Worm (Caenorhabditis elegans): Measurements from ENCODE around the gene lir-2.

The lir-2 gene

ce11 chrII:7666967-7667366 lies at the start of gene lir-2:
Gene lir-2 (plus strand): TSS chrII:7667267.
- TF ChIP-seq pes-1 (GFP tag; IDR thresholded peaks at IDR 0.05) (peak; percentile 8; the same call in 1 of the 2 replicates), tbx-37 (GFP tag; conservative IDR thresholded peaks at IDR 0.05) (no peak), aly-1 (tag; optimal IDR thresholded peaks at IDR 0.05) (no peak), F13C5.2 (tag; optimal IDR thresholded peaks at IDR 0.05) (peak; percentile 7)

- TF ChIP-seq tra-4 (tag; optimal IDR thresholded peaks at IDR 0.05) = no peak
- no peak for TF ChIP-seq sea-1 (GFP tag; conservative IDR thresholded peaks at IDR 0.05)
- TF ChIP-seq ceh-36 (tag; optimal IDR thresholded peaks at IDR 0.05) = no peak
- TF ChIP-seq ceh-13 (GFP tag; optimal IDR thresholded peaks at IDR 0.05) = no peak
- no peak for TF ChIP-seq pes-1 (GFP tag; IDR thresholded peaks at IDR 0.05)
- no peak for TF ChIP-seq ama-1 (optimal IDR thresholded peaks at IDR 0.05)
- no peak for TF ChIP-seq aly-1 (tag; optimal IDR thresholded peaks at IDR 0.05)
- no peak for TF ChIP-seq hmbx-1 (tag; optimal IDR thresholded peaks at IDR 0.05)
- no peak for TF ChIP-seq F13C5.2 (tag; optimal IDR thresholded peaks at IDR 0.05)
- no peak for TF ChIP-seq flt-1 (GFP tag; IDR thresholded peaks at IDR 0.05)
- TF ChIP-seq tbx-37 (GFP tag; conservative IDR thresholded peaks at IDR 0.05) = no peak
- TF ChIP-seq hnd-1 (tag; optimal IDR thresholded peaks at IDR 0.05) = no peak
- no peak for TF ChIP-seq tbx-11 (GFP tag; IDR thresholded peaks at IDR 0.05)
- no peak for TF ChIP-seq scrt-1 (GFP tag; IDR thresholded peaks at IDR 0.05)
- no peak for TF ChIP-seq hmg-4 (GFP tag; optimal IDR thresholded peaks at IDR 0.05)
- TF ChIP-seq B0310.2 (tag; optimal IDR thresholded peaks at IDR 0.05) = no peak
- no peak for TF ChIP-seq ets-7 (tag; optimal IDR thresholded peaks at IDR 0.05)
Observed at ce11 chrII:7618212-7618611, 48.9 kb upstream of the lir-2 start.

- TF ChIP-seq scrt-1 (GFP tag; IDR thresholded peaks at IDR 0.05) (no peak), pes-1 (GFP tag; IDR thresholded peaks at IDR 0.05) (no peak), hnd-1 (tag; optimal IDR thresholded peaks at IDR 0.05) (no peak), tbx-37 (GFP tag; conservative IDR thresholded peaks at IDR 0.05) (no peak), flt-1 (GFP tag; IDR thresholded peaks at IDR 0.05) (no peak), aly-1 (tag; optimal IDR thresholded peaks at IDR 0.05) (no peak), hmg-4 (GFP tag; optimal IDR thresholded peaks at IDR 0.05) (no peak), ceh-13 (GFP tag; optimal IDR thresholded peaks at IDR 0.05) (no peak), tbx-11 (GFP tag; IDR thresholded peaks at IDR 0.05) (no peak), ama-1 (optimal IDR thresholded peaks at IDR 0.05) (no peak), hmbx-1 (tag; optimal IDR thresholded peaks at IDR 0.05) (no peak), sea-1 (GFP tag; conservative IDR thresholded peaks at IDR 0.05) (no peak), ets-7 (tag; optimal IDR thresholded peaks at IDR 0.05) (no peak)
Observed at ce11 chrII:7620413-7620812, 46.7 kb upstream of the lir-2 start, which contains the start of gene R07G3.8. Gene R07G3.8 (minus strand): TSS chrII:7620513.

ce11 chrII:7621513-7621912 lies 45.6 kb upstream of the lir-2 start:
- no peak for TF ChIP-seq ceh-36 (tag; optimal IDR thresholded peaks at IDR 0.05)
- TF ChIP-seq hmg-4 (GFP tag; optimal IDR thresholded peaks at IDR 0.05) = no peak
- TF ChIP-seq B0310.2 (tag; optimal IDR thresholded peaks at IDR 0.05) = no peak
- no peak for TF ChIP-seq sea-1 (GFP tag; conservative IDR thresholded peaks at IDR 0.05)
- no peak for TF ChIP-seq ama-1 (optimal IDR thresholded peaks at IDR 0.05)
- TF ChIP-seq hnd-1 (tag; optimal IDR thresholded peaks at IDR 0.05) = no peak
- TF ChIP-seq tbx-11 (GFP tag; IDR thresholded peaks at IDR 0.05) = no peak
- no peak for TF ChIP-seq aly-1 (tag; optimal IDR thresholded peaks at IDR 0.05)
- TF ChIP-seq ets-7 (tag; optimal IDR thresholded peaks at IDR 0.05) = no peak
- no peak for TF ChIP-seq pes-1 (GFP tag; IDR thresholded peaks at IDR 0.05)
- no peak for TF ChIP-seq tbx-37 (GFP tag; conservative IDR thresholded peaks at IDR 0.05)
- no peak for TF ChIP-seq F13C5.2 (tag; optimal IDR thresholded peaks at IDR 0.05)
- TF ChIP-seq flt-1 (GFP tag; IDR thresholded peaks at IDR 0.05) = no peak
- no peak for TF ChIP-seq tra-4 (tag; optimal IDR thresholded peaks at IDR 0.05)
- TF ChIP-seq hmbx-1 (tag; optimal IDR thresholded peaks at IDR 0.05) = no peak
- TF ChIP-seq ceh-13 (GFP tag; optimal IDR thresholded peaks at IDR 0.05) = no peak
- TF ChIP-seq scrt-1 (GFP tag; IDR thresholded peaks at IDR 0.05) = no peak

- no peak for TF ChIP-seq pes-1 (GFP tag; IDR thresholded peaks at IDR 0.05)
- TF ChIP-seq F13C5.2 (tag; optimal IDR thresholded peaks at IDR 0.05) = no peak
- TF ChIP-seq sea-1 (GFP tag; conservative IDR thresholded peaks at IDR 0.05) = no peak
- TF ChIP-seq tra-4 (tag; optimal IDR thresholded peaks at IDR 0.05) = no peak
- no peak for TF ChIP-seq hnd-1 (tag; optimal IDR thresholded peaks at IDR 0.05)
- no peak for TF ChIP-seq B0310.2 (tag; optimal IDR thresholded peaks at IDR 0.05)
- TF ChIP-seq ceh-36 (tag; optimal IDR thresholded peaks at IDR 0.05) = no peak
- TF ChIP-seq hmbx-1 (tag; optimal IDR thresholded peaks at IDR 0.05) = no peak
- TF ChIP-seq scrt-1 (GFP tag; IDR thresholded peaks at IDR 0.05) = no peak
- no peak for TF ChIP-seq hmg-4 (GFP tag; optimal IDR thresholded peaks at IDR 0.05)
Observed at ce11 chrII:7623466-7623865, 43.6 kb upstream of the lir-2 start.

ce11 chrII:7624272-7624671 lies 42.8 kb upstream of the lir-2 start:
- no peak for TF ChIP-seq B0310.2 (tag; optimal IDR thresholded peaks at IDR 0.05)
- TF ChIP-seq hmg-4 (GFP tag; optimal IDR thresholded peaks at IDR 0.05) = peak; percentile 2

- TF ChIP-seq ets-7 (tag; optimal IDR thresholded peaks at IDR 0.05) (no peak), tbx-37 (GFP tag; conservative IDR thresholded peaks at IDR 0.05) (no peak), pes-1 (GFP tag; IDR thresholded peaks at IDR 0.05) (no peak), F13C5.2 (tag; optimal IDR thresholded peaks at IDR 0.05) (no peak), ceh-36 (tag; optimal IDR thresholded peaks at IDR 0.05) (no peak), tra-4 (tag; optimal IDR thresholded peaks at IDR 0.05) (no peak), aly-1 (tag; optimal IDR thresholded peaks at IDR 0.05) (no peak), ama-1 (optimal IDR thresholded peaks at IDR 0.05) (no peak), sea-1 (GFP tag; conservative IDR thresholded peaks at IDR 0.05) (no peak), ceh-13 (GFP tag; optimal IDR thresholded peaks at IDR 0.05) (no peak), hmbx-1 (tag; optimal IDR thresholded peaks at IDR 0.05) (no peak), tbx-11 (GFP tag; IDR thresholded peaks at IDR 0.05) (no peak), B0310.2 (tag; optimal IDR thresholded peaks at IDR 0.05) (no peak), hnd-1 (tag; optimal IDR thresholded peaks at IDR 0.05) (no peak), hmg-4 (GFP tag; optimal IDR thresholded peaks at IDR 0.05) (no peak), flt-1 (GFP tag; IDR thresholded peaks at IDR 0.05) (no peak), scrt-1 (GFP tag; IDR thresholded peaks at IDR 0.05) (no peak)
Observed at ce11 chrII:7624995-7625394, 42.1 kb upstream of the lir-2 start.

ce11 chrII:7628640-7629039 lies 38.4 kb upstream of the lir-2 start:
- TF ChIP-seq ama-1 (optimal IDR thresholded peaks at IDR 0.05) (no peak), F13C5.2 (tag; optimal IDR thresholded peaks at IDR 0.05) (no peak), hmg-4 (GFP tag; optimal IDR thresholded peaks at IDR 0.05) (no peak), hnd-1 (tag; optimal IDR thresholded peaks at IDR 0.05) (no peak), ceh-36 (tag; optimal IDR thresholded peaks at IDR 0.05) (no peak), ceh-13 (GFP tag; optimal IDR thresholded peaks at IDR 0.05) (no peak), aly-1 (tag; optimal IDR thresholded peaks at IDR 0.05) (no peak), scrt-1 (GFP tag; IDR thresholded peaks at IDR 0.05) (no peak), tra-4 (tag; optimal IDR thresholded peaks at IDR 0.05) (no peak), sea-1 (GFP tag; conservative IDR thresholded peaks at IDR 0.05) (no peak), flt-1 (GFP tag; IDR thresholded peaks at IDR 0.05) (no peak), tbx-11 (GFP tag; IDR thresholded peaks at IDR 0.05) (no peak), B0310.2 (tag; optimal IDR thresholded peaks at IDR 0.05) (no peak), tbx-37 (GFP tag; conservative IDR thresholded peaks at IDR 0.05) (no peak), ets-7 (tag; optimal IDR thresholded peaks at IDR 0.05) (no peak), pes-1 (GFP tag; IDR thresholded peaks at IDR 0.05) (no peak), hmbx-1 (tag; optimal IDR thresholded peaks at IDR 0.05) (no peak)
